Fruit fly (Drosophila melanogaster) whole organism, adult: ENCODE data around the gene CG31106.

Experiments
- CG14711 ChIP-seq: fragments of 200-800 bp; sonication (Bioruptor generic); optimal IDR thresholded peaks from 2 replicates; lab custom pipeline; 2018; ENCODE audit warnings: missing biosample characterization, mild to moderate bottlenecking, missing genetic modification characterization, moderate library complexity
- CG7101 ChIP-seq: fragments of 200-800 bp; sonication (Bioruptor generic); optimal IDR thresholded peaks from 2 replicates; lab custom pipeline; 2018; ENCODE audit warnings: missing biosample characterization, mild to moderate bottlenecking, missing genetic modification characterization, moderate library complexity
- kay ChIP-seq: fragments of 200-800 bp; sonication (Bioruptor generic); peaks from one replicate; lab custom pipeline; 2016; ENCODE audit warnings: missing biosample characterization, missing genetic modification characterization, borderline replicate concordance

DNA sequence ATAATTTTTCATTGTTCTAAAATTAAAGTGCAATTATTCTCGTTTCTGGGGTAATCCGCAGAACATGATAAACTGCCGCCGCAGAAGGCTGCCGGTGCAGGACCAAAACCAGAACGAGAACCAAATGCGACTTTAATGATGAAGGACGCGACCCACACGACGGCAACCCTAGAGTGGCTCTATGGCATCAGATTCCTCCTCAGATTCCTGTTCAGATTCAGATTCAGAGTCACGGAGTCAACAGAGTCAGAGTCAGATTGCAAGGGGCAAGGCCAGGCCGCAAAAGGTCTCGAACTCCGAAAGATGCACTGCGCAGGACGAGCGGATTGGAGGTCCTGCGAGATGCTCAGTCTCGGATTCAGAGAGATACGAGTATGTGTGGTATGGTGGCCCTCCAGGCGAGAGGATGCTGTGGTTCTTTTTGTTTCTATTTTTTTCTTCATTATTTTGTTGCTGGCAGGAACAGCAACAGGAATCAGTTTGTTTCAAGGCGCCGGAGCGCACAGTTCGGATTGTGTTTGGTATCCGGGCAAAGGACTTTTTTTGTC is 16.7 kb upstream of the CG31106 start, which contains the start of gene CG13654:
- no peak for TF ChIP-seq kay (GFP tag; lab: Kevin White, UChicago)
- no peak for TF ChIP-seq CG7101 (tag; lab: Kevin White, UChicago)
- TF ChIP-seq CG14711 (tag; lab: Kevin White, UChicago), result no peak
